Worm (Caenorhabditis elegans): ENCODE measurements around the gene C52B9.19.

The C52B9.19 gene

ce11 chrX:4294957-4295356, 12.6 kb downstream of the C52B9.19 start:
- TF ChIP-seq zag-1 (tag; optimal IDR thresholded peaks at IDR 0.05): no peak
- TF ChIP-seq nfya-1 (tag; optimal IDR thresholded peaks at IDR 0.05; ENCODE audit: insufficient read depth): no peak
- peak; percentile 32 for TF ChIP-seq elt-2 (tag; optimal IDR thresholded peaks at IDR 0.05)

ce11 chrX:4295917-4296316, 13.6 kb downstream of the C52B9.19 start:
- TF ChIP-seq nhr-25 (tag; optimal IDR thresholded peaks at IDR 0.05): no peak
- no peak for TF ChIP-seq jun-1 (tag; optimal IDR thresholded peaks at IDR 0.05)

DNA sequence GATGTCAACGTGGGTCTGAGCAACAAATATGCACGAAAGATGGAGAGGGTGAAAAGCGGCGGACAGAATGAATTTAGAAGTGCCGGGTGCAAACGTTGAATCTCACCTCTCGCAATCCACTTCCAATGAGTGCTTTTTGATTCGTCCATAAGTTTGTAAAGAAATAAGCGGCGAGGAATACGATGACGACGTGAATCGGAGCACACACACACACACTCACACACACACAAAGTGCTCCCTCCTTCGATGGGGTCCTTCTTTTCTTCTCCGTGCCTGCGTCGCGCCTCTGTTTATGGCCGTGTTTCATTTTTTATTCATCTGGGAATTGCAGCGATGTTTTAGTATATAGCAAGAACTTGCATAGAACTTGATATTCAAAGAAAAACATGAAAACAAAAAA, 15.1 kb downstream of the C52B9.19 start, which contains the start of gene paf-2:
TSS of gene paf-2 (minus strand) at position 290 of the 400 bp plus-strand sequence.
- TF ChIP-seq egl-5 (tag; optimal IDR thresholded peaks at IDR 0.05) (peak; percentile 1), nhr-77 (tag; optimal IDR thresholded peaks at IDR 0.05) (no peak), lin-39 (tag; optimal IDR thresholded peaks at IDR 0.05) (peak; percentile 21)

DNA sequence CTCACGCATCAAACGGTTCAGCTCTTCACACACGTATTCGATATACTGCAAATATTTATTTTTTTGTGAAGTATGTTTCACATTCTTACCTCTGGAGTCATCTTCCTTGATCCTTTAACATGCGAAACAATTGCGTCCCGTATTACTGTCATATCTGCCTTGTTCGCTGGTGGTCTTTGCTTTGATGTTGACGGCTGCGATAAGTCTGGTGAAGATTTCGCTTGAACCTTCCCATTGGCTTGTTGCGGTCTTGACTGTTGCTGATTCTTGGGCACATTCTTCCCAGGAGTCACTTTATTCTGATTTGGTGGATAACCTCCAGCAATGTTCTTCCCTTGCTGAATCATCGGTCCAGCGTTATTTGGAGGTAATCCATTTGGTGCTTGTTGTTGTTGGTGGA, 20.8 kb downstream of the C52B9.19 start:
- TF ChIP-seq nhr-23 (tag; optimal IDR thresholded peaks at IDR 0.05) (no peak), nhr-11 (tag; optimal IDR thresholded peaks at IDR 0.05) (no peak), nhr-43 (tag; optimal IDR thresholded peaks at IDR 0.05; ENCODE audit: poor library complexity, severe bottlenecking) (no peak), nhr-237 (tag; optimal IDR thresholded peaks at IDR 0.05) (no peak), zag-1 (tag; optimal IDR thresholded peaks at IDR 0.05) (no peak), nhr-67 (tag; optimal IDR thresholded peaks at IDR 0.05) (no peak), elt-2 (tag; optimal IDR thresholded peaks at IDR 0.05) (no peak)

DNA sequence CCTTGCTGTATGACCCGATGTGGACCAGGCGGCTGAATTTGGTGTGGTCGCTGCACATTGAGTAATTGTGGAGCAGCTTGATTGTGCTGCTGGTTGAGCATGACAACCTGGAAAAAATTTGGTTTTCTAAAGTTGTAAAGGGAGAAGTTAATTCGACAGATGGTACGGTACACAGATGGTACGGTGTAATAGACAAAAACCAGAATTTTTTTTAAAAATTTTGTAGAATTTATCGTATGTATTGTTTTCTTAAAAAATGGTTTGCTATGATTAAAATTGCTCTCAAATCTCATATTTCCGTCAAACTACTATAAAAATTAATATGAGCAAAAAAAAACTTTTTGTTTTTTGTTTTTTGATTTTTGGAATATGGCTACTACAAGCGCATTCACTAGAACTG, 24.5 kb downstream of the C52B9.19 start, which contains the start of gene pqn-15:
TSS of gene pqn-15 (minus strand) at position 101 of the 400 bp plus-strand sequence.
- no peak for TF ChIP-seq egl-27 (tag; optimal IDR thresholded peaks at IDR 0.05)
- TF ChIP-seq nhr-25 (tag; optimal IDR thresholded peaks at IDR 0.05): no peak
- TF ChIP-seq ceh-16 (tag; optimal IDR thresholded peaks at IDR 0.05): no peak
- no peak for TF ChIP-seq mdl-1 (tag; optimal IDR thresholded peaks at IDR 0.05)
- no peak for TF ChIP-seq unc-62 (GFP tag; optimal IDR thresholded peaks at IDR 0.05)
- no peak for TF ChIP-seq nhr-11 (tag; optimal IDR thresholded peaks at IDR 0.05)
- TF ChIP-seq lin-15B (tag; optimal IDR thresholded peaks at IDR 0.05): no peak
- TF ChIP-seq ztf-11 (tag; optimal IDR thresholded peaks at IDR 0.05): no peak
- no peak for TF ChIP-seq aly-2 (tag; optimal IDR thresholded peaks at IDR 0.05)
- no peak for TF ChIP-seq nhr-77 (tag; optimal IDR thresholded peaks at IDR 0.05)
- no peak for TF ChIP-seq ceh-9 (tag; optimal IDR thresholded peaks at IDR 0.05)
- no peak for TF ChIP-seq elt-3 (tag; optimal IDR thresholded peaks at IDR 0.05)
- TF ChIP-seq daf-12 (tag; optimal IDR thresholded peaks at IDR 0.05): no peak
- no peak for TF ChIP-seq fkh-2 (tag; optimal IDR thresholded peaks at IDR 0.05)
- no peak for TF ChIP-seq lsy-12 (tag; optimal IDR thresholded peaks at IDR 0.05)
- TF ChIP-seq zag-1 (tag; optimal IDR thresholded peaks at IDR 0.05): no peak
- no peak for TF ChIP-seq nhr-67 (tag; optimal IDR thresholded peaks at IDR 0.05)
- TF ChIP-seq elt-2 (tag; optimal IDR thresholded peaks at IDR 0.05): no peak
- TF ChIP-seq nhr-28 (tag; optimal IDR thresholded peaks at IDR 0.05): no peak

- TF ChIP-seq ceh-28 (tag; optimal IDR thresholded peaks at IDR 0.05) (no peak), lsy-12 (tag; optimal IDR thresholded peaks at IDR 0.05) (peak; percentile 19), R02D3.7 (tag; optimal IDR thresholded peaks at IDR 0.05) (no peak), unc-39 (tag; optimal IDR thresholded peaks at IDR 0.05) (no peak), ceh-16 (tag; optimal IDR thresholded peaks at IDR 0.05) (no peak), nhr-25 (tag; optimal IDR thresholded peaks at IDR 0.05) (peak; percentile 50), mdl-1 (tag; optimal IDR thresholded peaks at IDR 0.05) (no peak), hmg-11 (tag; optimal IDR thresholded peaks at IDR 0.05) (peak; percentile 75), sea-2 (GFP tag; optimal IDR thresholded peaks at IDR 0.05) (no peak), fkh-10 (GFP tag; optimal IDR thresholded peaks at IDR 0.05) (no peak), elt-2 (tag; optimal IDR thresholded peaks at IDR 0.05) (peak; percentile 25), elt-1 (tag; optimal IDR thresholded peaks at IDR 0.05) (no peak), nfya-1 (tag; optimal IDR thresholded peaks at IDR 0.05; ENCODE audit: insufficient read depth) (peak; percentile 44), nhr-237 (tag; optimal IDR thresholded peaks at IDR 0.05) (no peak)
Observed at ce11 chrX:4307559-4308005, 25.2 kb downstream of the C52B9.19 start.

Data from whole organism, L3 larva.